Fruit fly (Drosophila melanogaster) ovary, adult (tissue): Measurements from ENCODE around the gene CG2006.

Experiments used
- CG17801 ChIP-seq: fragments of 200-800 bp; optimal IDR thresholded peaks from 2 replicates; lab custom pipeline; 2019; ENCODE audit warnings: missing biosample characterization, mild to moderate bottlenecking, missing genetic modification characterization, moderate library complexity; ENCODE audit not compliant: partially characterized antibody

The CG2006 gene

DNA sequence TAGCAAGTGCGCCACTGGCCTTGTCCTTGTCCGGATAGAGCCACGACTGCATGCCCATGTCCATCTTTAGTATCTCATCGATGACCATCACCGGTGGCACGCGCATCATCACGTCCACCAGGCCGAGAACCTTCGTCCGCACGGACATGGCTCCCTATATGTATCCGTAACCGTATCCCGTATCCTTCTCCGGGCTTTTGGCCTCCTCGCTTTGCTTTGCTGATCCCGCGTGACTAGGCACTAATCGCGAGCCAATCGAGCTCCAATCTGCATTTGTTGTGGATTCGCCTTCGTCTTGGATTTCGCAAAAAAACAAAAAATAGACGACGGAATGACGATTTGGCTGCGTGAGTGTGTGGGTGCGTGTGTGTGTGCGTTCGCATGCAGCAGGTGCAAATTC, 13.7 kb downstream of the CG2006 start:
- TF ChIP-seq CG17801 (GFP tag; lab: Kevin White, UChicago): no peak

dm6 chr3R:29503406-29504116, 14.3 kb downstream of the CG2006 start, which contains the start of gene Trc8:
Gene Trc8, minus strand, starts transcription at chr3R:29503797.
- no peak for TF ChIP-seq CG17801 (GFP tag; lab: Kevin White, UChicago)

- no peak for TF ChIP-seq CG17801 (GFP tag; lab: Kevin White, UChicago)
These were observed 17.3 kb downstream of the CG2006 start for dm6 chr3R:29506581-29506980.

- TF ChIP-seq CG17801 (GFP tag; lab: Kevin White, UChicago): no peak
These were observed 19.4 kb downstream of the CG2006 start for dm6 chr3R:29508551-29509266.

DNA sequence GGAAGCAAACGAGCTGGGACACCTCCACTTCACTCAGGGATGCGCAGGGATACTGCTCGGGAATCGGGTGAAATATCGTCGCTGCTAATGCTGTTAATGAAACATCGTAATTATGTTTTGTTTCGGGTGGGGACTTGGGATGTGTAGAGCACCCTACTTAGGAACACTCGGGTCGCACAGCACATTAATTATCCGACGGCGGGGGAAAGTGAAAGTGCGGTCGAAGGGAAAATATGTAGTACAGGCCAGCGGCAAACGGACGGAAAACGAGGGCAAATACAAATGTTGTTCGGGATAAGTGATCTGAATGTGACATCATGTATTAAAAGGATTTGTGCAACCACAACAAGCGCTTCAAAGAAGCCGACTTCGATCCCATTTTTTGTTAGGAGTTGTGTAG, 22.2 kb downstream of the CG2006 start:
- TF ChIP-seq CG17801 (GFP tag; lab: Kevin White, UChicago): no peak

- no peak for TF ChIP-seq CG17801 (GFP tag; lab: Kevin White, UChicago)
These were observed 23.2 kb downstream of the CG2006 start for dm6 chr3R:29512306-29513044.

DNA sequence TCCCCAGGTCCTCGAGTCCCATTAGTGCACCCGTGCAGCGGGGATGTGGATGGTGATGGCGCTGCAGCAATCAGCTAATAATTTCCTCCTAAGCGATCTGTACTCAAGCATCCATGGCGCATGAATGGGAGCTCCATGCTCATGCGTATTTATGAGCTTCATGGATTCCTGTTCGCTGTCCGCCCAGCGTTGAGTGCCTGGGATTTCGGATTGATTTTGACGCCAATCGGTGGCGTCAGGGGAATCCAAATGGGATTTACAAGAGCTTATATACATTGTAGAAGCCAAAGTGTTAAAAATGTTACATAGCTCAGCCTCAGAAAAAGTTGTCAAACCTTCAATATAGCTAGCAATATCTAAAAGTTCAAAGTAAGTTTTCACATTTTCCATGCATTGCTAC, 26.1 kb downstream of the CG2006 start, which contains the start of gene ND-20L:
ND-20L (plus strand) TSS at position 301 of the 400 bp plus-strand sequence.
- no peak for TF ChIP-seq CG17801 (GFP tag; lab: Kevin White, UChicago)

dm6 chr3R:29516766-29517165, 27.5 kb downstream of the CG2006 start:
- no peak for TF ChIP-seq CG17801 (GFP tag; lab: Kevin White, UChicago)

DNA sequence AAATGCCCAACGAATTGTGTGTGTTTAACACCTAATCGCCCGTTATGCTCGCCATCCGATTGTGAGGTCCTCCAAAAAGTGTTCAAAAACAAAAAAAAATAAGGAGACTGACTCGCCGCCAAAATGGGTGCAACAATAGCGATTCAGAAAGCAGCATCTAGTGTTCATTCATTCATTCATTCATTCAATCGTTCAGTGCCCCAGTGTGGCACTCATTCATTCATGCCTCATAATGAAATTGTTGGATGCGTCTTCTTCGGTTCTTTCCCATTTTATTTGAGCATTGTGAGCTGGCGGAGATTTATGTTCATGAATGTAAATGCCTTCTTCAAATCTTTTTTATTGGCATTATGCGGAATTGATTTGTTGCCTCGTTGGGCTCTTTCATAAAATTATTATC, 28.7 kb downstream of the CG2006 start:
- TF ChIP-seq CG17801 (GFP tag; lab: Kevin White, UChicago): no peak

dm6 chr3R:29518498-29518897, 29.2 kb downstream of the CG2006 start:
- TF ChIP-seq CG17801 (GFP tag; lab: Kevin White, UChicago): no peak

dm6 chr3R:29519332-29519731, 30.1 kb downstream of the CG2006 start:
- no peak for TF ChIP-seq CG17801 (GFP tag; lab: Kevin White, UChicago)

dm6 chr3R:29520215-29520614, 30.9 kb downstream of the CG2006 start:
- TF ChIP-seq CG17801 (GFP tag; lab: Kevin White, UChicago): no peak

DNA sequence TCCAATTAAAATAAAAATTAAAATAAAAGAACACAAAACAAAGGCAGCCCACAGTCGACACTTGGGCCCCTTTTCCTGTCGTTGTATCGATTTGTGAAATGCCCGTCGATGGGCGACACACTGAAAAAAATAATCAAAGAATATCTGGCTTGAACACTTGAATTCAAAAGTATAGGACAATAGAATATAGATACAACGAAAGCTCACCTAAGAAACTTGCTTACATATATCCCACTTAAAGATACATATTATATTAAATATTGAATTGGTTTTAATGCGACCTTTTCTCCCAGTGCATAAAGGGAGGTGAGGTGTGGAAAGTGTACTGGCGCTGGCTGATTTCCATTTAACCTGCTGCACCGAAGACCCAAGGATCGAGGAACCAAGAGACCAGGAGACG, 32.9 kb downstream of the CG2006 start:
- TF ChIP-seq CG17801 (GFP tag; lab: Kevin White, UChicago): no peak

DNA sequence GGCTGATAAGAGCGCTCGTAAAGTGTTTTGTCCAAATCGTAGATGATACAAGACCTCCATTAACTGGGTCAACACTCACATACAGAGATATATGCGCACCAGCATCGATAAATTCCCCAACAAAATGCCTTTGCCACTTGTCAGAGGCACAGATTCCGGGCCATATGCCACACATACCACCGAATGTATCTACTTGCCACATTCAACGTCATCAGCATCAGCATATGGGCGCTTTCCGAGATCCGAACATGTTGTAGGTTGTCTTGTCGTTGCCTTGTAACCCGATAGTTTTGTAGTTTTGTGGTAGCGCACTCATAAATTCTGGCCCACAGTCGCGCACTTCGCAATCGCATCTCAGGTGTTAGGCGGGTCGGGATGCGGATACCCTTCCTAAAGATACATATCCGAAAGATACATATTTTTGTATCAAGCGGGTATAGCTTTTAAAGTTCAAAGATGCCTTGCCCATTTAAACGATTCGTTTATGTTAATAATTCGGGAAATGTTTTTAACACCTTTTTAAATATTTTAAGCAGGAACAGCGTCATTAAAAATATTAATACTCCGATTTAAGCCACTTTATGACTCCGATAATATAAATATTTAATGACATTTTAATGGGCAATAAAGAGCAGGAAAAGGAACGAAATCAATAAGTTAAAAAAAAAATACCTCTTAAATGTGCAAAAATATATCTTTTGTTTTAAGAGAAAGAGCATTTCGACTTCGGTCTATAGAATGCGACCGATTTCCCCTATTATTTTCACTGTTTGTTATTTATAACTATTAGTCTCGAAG, 34.9 kb downstream of the CG2006 start:
- no peak for TF ChIP-seq CG17801 (GFP tag; lab: Kevin White, UChicago)
